Worm (Caenorhabditis elegans) whole organism, late embryonic: Measurements from ENCODE around the gene D1086.3.

Source experiments
- ceh-34 ChIP-seq: sonication (generic microtip); optimal IDR thresholded peaks from 2 replicates; lab custom pipeline; 2016; ENCODE audit warnings: mild to moderate bottlenecking, missing genetic modification characterization, missing compliant biosample characterization
- elt-2 ChIP-seq: sonication (generic microtip); optimal IDR thresholded peaks from 2 replicates; lab custom pipeline; 2016; ENCODE audit warnings: missing genetic modification reagents, missing genetic modification characterization, missing compliant biosample characterization

DNA sequence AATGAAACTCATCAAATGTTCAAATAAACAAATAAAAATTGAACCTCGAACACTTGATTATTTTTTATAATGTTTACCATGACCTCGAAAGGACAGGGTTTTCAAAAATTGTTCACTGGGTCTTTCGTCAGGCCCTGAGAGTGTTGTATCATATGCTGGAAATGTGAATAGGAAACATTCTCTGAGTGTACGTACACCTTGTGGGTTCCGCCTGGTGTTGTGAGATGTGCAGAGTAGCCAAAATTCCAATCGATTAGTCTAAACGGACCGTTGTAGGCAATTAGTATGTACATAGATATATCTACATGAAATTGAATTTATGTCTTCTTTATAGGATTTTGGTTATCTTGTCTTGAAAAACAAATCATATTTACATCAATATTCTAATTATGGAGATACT, 2.0 kb downstream of the D1086.3 start:
- TF ChIP-seq elt-2 (tag; lab: Kevin White, UChicago), result no peak
- TF ChIP-seq ceh-34 (tag; lab: Kevin White, UChicago), result no peak
